Fruit fly (Drosophila melanogaster) whole organism, embryonic: Measurements from ENCODE around the gene Rab21.

Experiments used
- Awh ChIP-seq: fragments of 200-800 bp; sonication (Bioruptor generic); IDR thresholded peaks from 2 replicates; pipeline ENCODE4, ENCODE4 v1.3.6; 2022; ENCODE audit warnings: missing biosample characterization, missing genetic modification characterization
- B-H2 ChIP-seq: fragments of 200-800 bp; sonication (Bioruptor generic); optimal IDR thresholded peaks from 2 replicates; lab custom pipeline; 2018; ENCODE audit warnings: missing biosample characterization, mild to moderate bottlenecking, missing genetic modification characterization
- CG10267 ChIP-seq: fragments of 200-800 bp; sonication (Bioruptor generic); optimal IDR thresholded peaks from 2 replicates; lab custom pipeline; 2018; ENCODE audit warnings: missing biosample characterization, mild to moderate bottlenecking, missing genetic modification characterization, moderate library complexity
- CG11456 ChIP-seq: fragments of 200-800 bp; sonication (Bioruptor generic); IDR thresholded peaks from 3 replicates; pipeline ENCODE4 v1.3.6; 2022; ENCODE audit warnings: missing biosample characterization, missing genetic modification characterization
- CG11695 ChIP-seq: fragments of 200-800 bp; sonication (Bioruptor generic); IDR thresholded peaks from 3 replicates; pipeline ENCODE4 v1.3.6; 2022; ENCODE audit warnings: missing biosample characterization, missing genetic modification characterization
- CG11723 ChIP-seq: fragments of 200-800 bp; sonication (Bioruptor generic); optimal IDR thresholded peaks from 2 replicates; lab custom pipeline; 2017; ENCODE audit warnings: missing biosample characterization, mild to moderate bottlenecking, missing genetic modification characterization
- CG1233 ChIP-seq: fragments of 200-800 bp; sonication (Bioruptor generic); optimal IDR thresholded peaks from 4 replicates; lab custom pipeline; 2018; ENCODE audit warnings: missing biosample characterization, mild to moderate bottlenecking, missing genetic modification characterization
- CG15514 ChIP-seq: fragments of 200-800 bp; sonication (Bioruptor generic); optimal IDR thresholded peaks from 3 replicates; lab custom pipeline; 2017; ENCODE audit warnings: missing biosample characterization, missing genetic modification characterization, mild to moderate bottlenecking, moderate library complexity, missing genetic modification reagents
- CG1792 ChIP-seq: fragments of 200-800 bp; sonication (Bioruptor generic); optimal IDR thresholded peaks from 2 replicates; lab custom pipeline; 2016; ENCODE audit warnings: missing biosample characterization, missing genetic modification characterization
- CG18599 ChIP-seq: fragments of 200-800 bp; sonication (Bioruptor generic); optimal IDR thresholded peaks from 3 replicates; lab custom pipeline; 2017; ENCODE audit warnings: missing biosample characterization, missing genetic modification characterization, mild to moderate bottlenecking, moderate library complexity, missing genetic modification reagents
- CG2120 ChIP-seq: fragments of 200-800 bp; sonication (Bioruptor generic); optimal IDR thresholded peaks from 3 replicates; lab custom pipeline; 2016; ENCODE audit warnings: missing biosample characterization, missing genetic modification characterization
- CG2199 ChIP-seq: fragments of 200-800 bp; sonication (Bioruptor generic); IDR thresholded peaks from 3 replicates; pipeline ENCODE4 v1.3.6; 2022; ENCODE audit warnings: missing biosample characterization, missing genetic modification characterization
- CG30020 ChIP-seq: fragments of 200-800 bp; optimal IDR thresholded peaks from 2 replicates; lab custom pipeline; 2019; ENCODE audit warnings: missing biosample characterization, mild to moderate bottlenecking, missing genetic modification characterization, moderate library complexity
- CG6765 ChIP-seq: fragments of 200-800 bp; sonication (Bioruptor generic); optimal IDR thresholded peaks from 3 replicates; lab custom pipeline; 2017; ENCODE audit warnings: missing biosample characterization, mild to moderate bottlenecking, missing genetic modification characterization
- CG7357 ChIP-seq: fragments of 200-800 bp; sonication (Bioruptor generic); IDR thresholded peaks from 3 replicates; pipeline ENCODE4 v1.3.6; 2022; ENCODE audit warnings: missing biosample characterization, missing genetic modification characterization
- CG7786 ChIP-seq: fragments of 200-800 bp; sonication (Bioruptor generic); optimal IDR thresholded peaks from 2 replicates; lab custom pipeline; 2016; ENCODE audit warnings: missing biosample characterization, missing genetic modification characterization
- CG8924 ChIP-seq: fragments of 200-800 bp; optimal IDR thresholded peaks from 3 replicates; lab custom pipeline; 2019; ENCODE audit warnings: missing biosample characterization, mild to moderate bottlenecking, missing genetic modification characterization, moderate library complexity
- CG9797 ChIP-seq: fragments of 200-800 bp; sonication (Bioruptor generic); optimal IDR thresholded peaks from 3 replicates; lab custom pipeline; 2018; ENCODE audit warnings: missing biosample characterization, mild to moderate bottlenecking, missing genetic modification characterization
- CG9817 ChIP-seq: fragments of 200-800 bp; sonication (Bioruptor generic); optimal IDR thresholded peaks from 2 replicates; lab custom pipeline; 2018; ENCODE audit warnings: missing biosample characterization, mild to moderate bottlenecking, missing genetic modification characterization, moderate library complexity
- CG9932 ChIP-seq: fragments of 200-800 bp; sonication (Bioruptor generic); IDR thresholded peaks from 2 replicates; pipeline ENCODE4 v1.3.6; 2022; ENCODE audit warnings: missing biosample characterization, missing genetic modification characterization
- CoRest ChIP-seq: fragments of 200-800 bp; sonication (Bioruptor generic); optimal IDR thresholded peaks from 3 replicates; lab custom pipeline; 2018; ENCODE audit warnings: missing biosample characterization, mild to moderate bottlenecking, missing genetic modification characterization, moderate library complexity
- Dbx ChIP-seq: fragments of 200-800 bp; sonication (Bioruptor generic); IDR thresholded peaks from 3 replicates; pipeline ENCODE4 v1.3.6; 2022; ENCODE audit warnings: missing biosample characterization, missing genetic modification characterization
- Dip3 ChIP-seq: fragments of 200-800 bp; sonication (Bioruptor generic); optimal IDR thresholded peaks from 3 replicates; lab custom pipeline; 2016; ENCODE audit warnings: missing biosample characterization, missing genetic modification characterization
- Dll ChIP-seq: fragments of 200-800 bp; sonication (Bioruptor generic); IDR thresholded peaks from 4 replicates; pipeline ENCODE4 v1.3.6; 2022; ENCODE audit warnings: missing biosample characterization, missing genetic modification characterization; ENCODE audit not compliant: partially characterized antibody
- Doc2 ChIP-seq: fragments of 200-800 bp; sonication (Bioruptor generic); IDR thresholded peaks from 2 replicates; pipeline ENCODE4 v1.3.6; 2022; ENCODE audit warnings: missing biosample characterization, missing genetic modification characterization
- Fer1 ChIP-seq: fragments of 200-800 bp; sonication (Bioruptor generic); optimal IDR thresholded peaks from 2 replicates; lab custom pipeline; 2017; ENCODE audit warnings: missing biosample characterization, mild to moderate bottlenecking, missing genetic modification characterization
- Fer3 ChIP-seq: fragments of 200-800 bp; sonication (Bioruptor generic); optimal IDR thresholded peaks from 2 replicates; lab custom pipeline; 2018; ENCODE audit warnings: missing biosample characterization, mild to moderate bottlenecking, missing genetic modification characterization, moderate library complexity
- GATAe ChIP-seq: fragments of 200-800 bp; sonication (Bioruptor generic); conservative IDR thresholded peaks from 2 replicates; pipeline ENCODE4 v1.3.6; 2022; ENCODE audit warnings: missing biosample characterization, missing genetic modification characterization
- HLH3B ChIP-seq: fragments of 200-800 bp; sonication (Bioruptor generic); IDR thresholded peaks from 2 replicates; pipeline ENCODE4 v1.3.6; 2022; ENCODE audit warnings: missing biosample characterization, missing genetic modification characterization
- HLH54F ChIP-seq: fragments of 200-800 bp; sonication (Bioruptor generic); optimal IDR thresholded peaks from 3 replicates; lab custom pipeline; 2016; ENCODE audit warnings: missing biosample characterization, missing genetic modification characterization
- Lim3 ChIP-seq: fragments of 200-800 bp; sonication (Bioruptor generic); IDR thresholded peaks from 2 replicates; pipeline ENCODE4 v1.3.6; 2022; ENCODE audit warnings: missing biosample characterization, missing genetic modification characterization
- Ptx1 ChIP-seq: fragments of 200-800 bp; sonication (Bioruptor generic); IDR thresholded peaks from 2 replicates; pipeline ENCODE4 v1.3.6; 2022; ENCODE audit warnings: missing biosample characterization, missing genetic modification characterization
- Ravus ChIP-seq: fragments of 200-800 bp; sonication (Bioruptor generic); IDR thresholded peaks from 2 replicates; pipeline ENCODE4 v1.3.6; 2022; ENCODE audit warnings: missing biosample characterization, missing genetic modification characterization
- Xrp1 ChIP-seq: fragments of 200-800 bp; sonication (Bioruptor generic); IDR thresholded peaks from 2 replicates; pipeline ENCODE4 v1.3.6; 2022; ENCODE audit warnings: missing biosample characterization, missing genetic modification characterization
- bcd ChIP-seq: fragments of 200-800 bp; sonication (Bioruptor generic); optimal IDR thresholded peaks from 2 replicates; lab custom pipeline; 2017; ENCODE audit warnings: missing biosample characterization, mild to moderate bottlenecking, missing genetic modification characterization
- bsh ChIP-seq, 2 experiments: fragments of 200-800 bp; sonication (Bioruptor generic); optimal IDR thresholded peaks; 2 replicates each; lab custom pipeline; 2017 to 2018; ENCODE audit warnings: mild to moderate bottlenecking in 2 of 2, missing biosample characterization in 2 of 2, missing genetic modification characterization in 2 of 2, moderate library complexity in 1 of 2
- caup ChIP-seq: fragments of 200-800 bp; sonication (Bioruptor generic); optimal IDR thresholded peaks from 3 replicates; lab custom pipeline; 2017; ENCODE audit warnings: missing biosample characterization, mild to moderate bottlenecking, missing genetic modification characterization, moderate library complexity; ENCODE audit not compliant: severe bottlenecking
- chif ChIP-seq, 2 experiments: fragments of 200-800 bp; sonication (Bioruptor generic); optimal IDR thresholded peaks; 3 replicates each; lab custom pipeline; 2016; ENCODE audit warnings: missing biosample characterization in 2 of 2, missing genetic modification characterization in 2 of 2
- ci ChIP-seq: fragments of 200-800 bp; sonication (Bioruptor generic); IDR thresholded peaks from 3 replicates; pipeline ENCODE4 v1.3.6; 2022; ENCODE audit warnings: missing biosample characterization, missing genetic modification characterization
- dysf ChIP-seq: fragments of 200-800 bp; sonication (Bioruptor generic); IDR thresholded peaks from 3 replicates; pipeline ENCODE4 v1.3.6; 2022; ENCODE audit warnings: missing biosample characterization, missing genetic modification characterization
- gem ChIP-seq: fragments of 200-800 bp; sonication (Bioruptor generic); optimal IDR thresholded peaks from 2 replicates; lab custom pipeline; 2019; ENCODE audit warnings: missing biosample characterization, mild to moderate bottlenecking, missing genetic modification characterization, moderate library complexity
- jumu ChIP-seq: fragments of 200-800 bp; sonication (Bioruptor generic); optimal IDR thresholded peaks from 3 replicates; lab custom pipeline; 2016; ENCODE audit warnings: missing biosample characterization, missing genetic modification characterization
- pfk ChIP-seq: fragments of 200-800 bp; sonication (Bioruptor generic); optimal IDR thresholded peaks from 2 replicates; lab custom pipeline; 2018; ENCODE audit warnings: missing biosample characterization, mild to moderate bottlenecking, missing genetic modification characterization, moderate library complexity
- sd ChIP-seq: fragments of 200-800 bp; sonication (Bioruptor generic); optimal IDR thresholded peaks from 3 replicates; lab custom pipeline; 2018; ENCODE audit warnings: missing biosample characterization, mild to moderate bottlenecking, missing genetic modification characterization, moderate library complexity
- sens ChIP-seq: fragments of 200-800 bp; sonication (Bioruptor generic); peaks from one replicate; lab custom pipeline; 2016; ENCODE audit warnings: missing biosample characterization, missing genetic modification characterization
- slbo ChIP-seq: fragments of 200-800 bp; sonication (Bioruptor generic); IDR thresholded peaks from 2 replicates; pipeline ENCODE4 v1.3.6; 2022; ENCODE audit warnings: missing biosample characterization, missing genetic modification characterization
- stwl ChIP-seq: fragments of 200-800 bp; sonication (Bioruptor generic); optimal IDR thresholded peaks from 3 replicates; lab custom pipeline; 2018; ENCODE audit warnings: missing biosample characterization, mild to moderate bottlenecking, missing genetic modification characterization, moderate library complexity
- sug ChIP-seq: fragments of 200-800 bp; optimal IDR thresholded peaks from 2 replicates; lab custom pipeline; 2019; ENCODE audit warnings: missing biosample characterization, mild to moderate bottlenecking, missing genetic modification characterization, moderate library complexity
- tgo ChIP-seq: fragments of 200-800 bp; sonication (Bioruptor generic); IDR thresholded peaks from 3 replicates; pipeline ENCODE4 v1.3.6; 2022; ENCODE audit warnings: missing biosample characterization, missing genetic modification characterization
- wor ChIP-seq: fragments of 200-800 bp; sonication (Bioruptor generic); IDR thresholded peaks from 2 replicates; pipeline ENCODE4 v1.3.6; 2022; ENCODE audit warnings: missing biosample characterization, missing genetic modification characterization
- yki ChIP-seq: fragments of >200 bp; optimal IDR thresholded peaks from 3 replicates; lab custom pipeline; 2018

Gene Rab21

DNA sequence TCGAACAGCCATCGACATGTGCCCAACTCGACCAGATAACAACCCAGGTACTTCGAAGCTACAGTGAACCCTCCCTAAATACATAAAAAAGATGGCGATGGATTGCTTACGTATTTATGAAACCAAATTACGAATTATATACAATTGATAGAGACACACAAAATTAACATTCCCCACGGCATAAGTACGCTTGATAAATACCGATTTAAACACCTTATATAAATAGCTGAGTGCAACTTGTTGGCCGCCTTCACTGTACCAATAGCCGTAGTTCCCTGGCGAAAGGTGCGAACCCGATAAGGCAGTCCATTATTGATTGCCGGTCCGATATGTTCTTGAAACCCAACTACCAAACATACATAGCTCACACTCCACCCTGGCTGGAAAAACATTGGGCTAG is 2.6 kb downstream of the Rab21 start (continued):
- peak; percentile 17 for TF ChIP-seq CG9817 (tag; lab: Kevin White, UChicago)
- TF ChIP-seq Dll (GFP tag; lab: Robert Waterston, UW), result no peak
- no peak for TF ChIP-seq stwl (tag; lab: Kevin White, UChicago)
- TF ChIP-seq CoRest, result peak; percentile 40
- 0 out of 3 replicates have a peak, but pooled peaks have one; percentile 40 for TF ChIP-seq dysf (GFP tag; lab: Robert Waterston, UW)
- TF ChIP-seq CG1233 (GFP tag; lab: Kevin White, UChicago), result no peak
- peak; percentile 28 for TF ChIP-seq sens (GFP tag; lab: Kevin White, UChicago)
- peak; percentile 39 for TF ChIP-seq sug
- no peak for TF ChIP-seq CG30020 (tag; lab: Kevin White, UChicago)
- peak; percentile 59 for TF ChIP-seq Ptx1 (GFP tag; lab: Robert Waterston, UW)
- TF ChIP-seq CG15514 (GFP tag; lab: Kevin White, UChicago), result peak; percentile 27
- TF ChIP-seq slbo, result peak; percentile 55
- TF ChIP-seq CG9797 (GFP tag; lab: Kevin White, UChicago), result no peak
- TF ChIP-seq Lim3 (GFP tag; lab: Robert Waterston, UW), result no peak
- no peak for TF ChIP-seq CG1792 (GFP tag; lab: Kevin White, UChicago)
- peak; percentile 68 for TF ChIP-seq CG2120 (GFP tag; lab: Kevin White, UChicago)
- peak; percentile 16 for TF ChIP-seq B-H2 (GFP tag; lab: Kevin White, UChicago)
- no peak for TF ChIP-seq jumu (GFP tag; lab: Kevin White, UChicago)
- peak; percentile 76 for TF ChIP-seq GATAe (GFP tag; lab: Robert Waterston, UW)
- TF ChIP-seq CG6765 (GFP tag; lab: Kevin White, UChicago), result no peak
- TF ChIP-seq Fer1 (GFP tag; lab: Kevin White, UChicago), result peak; percentile 56
- TF ChIP-seq pfk (GFP tag; lab: Kevin White, UChicago), result no peak
- TF ChIP-seq CG11456, result 0 out of 3 replicates have a peak, but pooled peaks have one; percentile 50
- peak; percentile 26; the same call in 1 of the 2 replicates for TF ChIP-seq wor (GFP tag; lab: Robert Waterston, UW)
- TF ChIP-seq HLH54F, result peak; percentile 10
- TF ChIP-seq sd, result peak; percentile 0
- TF ChIP-seq Ravus, result no peak
- 0 out of 3 replicates have a peak, but pooled peaks have one; percentile 25 for TF ChIP-seq ci (GFP tag; lab: Robert Waterston, UW)
- TF ChIP-seq yki (lab: Kevin White, UChicago), result no peak
- no peak for TF ChIP-seq CG11723 (GFP tag; lab: Kevin White, UChicago)
- peak; percentile 44 for TF ChIP-seq Fer3 (tag; lab: Kevin White, UChicago)
- TF ChIP-seq CG7357 (GFP tag; lab: Robert Waterston, UW), result peak; percentile 41; the same call in 1 of the 3 replicates
- TF ChIP-seq Dbx, result peak; percentile 43; the same call in 1 of the 3 replicates
- peak; percentile 5 for TF ChIP-seq bcd
- peak; percentile 49 for TF ChIP-seq gem
- no peak for TF ChIP-seq Awh (GFP tag; lab: Robert Waterston, UW)
- TF ChIP-seq chif (GFP tag; optimal IDR thresholded peaks at IDR 0.05; lab: Kevin White, UChicago), result peak in 1 of 2 experiments; percentile 7
- 0 out of 3 replicates have a peak, but pooled peaks have one; percentile 55 for TF ChIP-seq CG2199
- TF ChIP-seq bsh (GFP tag; optimal IDR thresholded peaks at IDR 0.05; lab: Kevin White, UChicago), result peak in 1 of 2 experiments; percentile 32
- TF ChIP-seq CG9932 (GFP tag; lab: Robert Waterston, UW), result peak; percentile 49
- no peak for TF ChIP-seq caup (GFP tag; lab: Kevin White, UChicago)
- peak; percentile 35 for TF ChIP-seq Dip3 (GFP tag; lab: Kevin White, UChicago)
- peak; percentile 37 for TF ChIP-seq CG7786
- TF ChIP-seq HLH3B (GFP tag; lab: Robert Waterston, UW), result no peak
- 0 out of 2 replicates have a peak, but pooled peaks have one; percentile 11 for TF ChIP-seq Xrp1 (GFP tag; lab: Robert Waterston, UW)
- TF ChIP-seq tgo, result peak; percentile 40; the same call in 2 of the 3 replicates
- TF ChIP-seq CG8924 (tag; lab: Kevin White, UChicago), result peak; percentile 9
- TF ChIP-seq CG11695 (GFP tag; lab: Robert Waterston, UW), result peak; percentile 19; the same call in 1 of the 3 replicates
- TF ChIP-seq CG10267 (tag; lab: Kevin White, UChicago), result no peak
- peak; percentile 68 for TF ChIP-seq CG18599 (GFP tag; lab: Kevin White, UChicago)
- no peak for TF ChIP-seq Doc2
